Worm (Caenorhabditis elegans) whole organism, young adult: ENCODE data around the gene srz-67.

Experiments used
- C17E4.6 ChIP-seq: fragments of 200-800 bp; sonication (Bioruptor generic); IDR thresholded peaks from 2 replicates; pipeline ENCODE4 v1.3.6; 2022; ENCODE audit warnings: missing genetic modification reagents, missing genetic modification characterization, missing compliant biosample characterization
- F10E7.11 ChIP-seq: sonication (generic microtip); optimal IDR thresholded peaks from 2 replicates; lab custom pipeline; 2017; ENCODE audit warnings: mild to moderate bottlenecking, missing genetic modification characterization, moderate library complexity, missing compliant biosample characterization
- F22D6.2 ChIP-seq: sonication (generic microtip); optimal IDR thresholded peaks from 2 replicates; lab custom pipeline; 2016; ENCODE audit warnings: mild to moderate bottlenecking, missing genetic modification characterization, missing compliant biosample characterization
- F23B12.7 ChIP-seq: sonication (generic microtip); optimal IDR thresholded peaks from 2 replicates; lab custom pipeline; 2017; ENCODE audit warnings: missing genetic modification characterization, mild to moderate bottlenecking, missing compliant biosample characterization, antibody characterized with exemption, moderate library complexity; ENCODE audit not compliant: insufficient read depth
- F37B4.10 ChIP-seq: fragments of 200-800 bp; sonication (Bioruptor generic); IDR thresholded peaks from 2 replicates; pipeline ENCODE4 v1.3.6; 2022; ENCODE audit warnings: missing genetic modification characterization, missing compliant biosample characterization
- F52B5.7 ChIP-seq: sonication (generic microtip); optimal IDR thresholded peaks from 2 replicates; lab custom pipeline; 2016; ENCODE audit warnings: mild to moderate bottlenecking, missing genetic modification characterization, missing compliant biosample characterization
- Y53G8AR.9 ChIP-seq: fragments of 200-800 bp; sonication (Bioruptor generic); conservative IDR thresholded peaks from 2 replicates; pipeline ENCODE4 v1.3.6; 2022; ENCODE audit warnings: missing genetic modification reagents, missing genetic modification characterization, missing compliant biosample characterization
- Y79H2A.3 ChIP-seq: fragments of 200-800 bp; sonication (Bioruptor generic); conservative IDR thresholded peaks from 2 replicates; pipeline ENCODE4 v1.3.6; 2022; ENCODE audit warnings: missing genetic modification reagents, missing genetic modification characterization, missing compliant biosample characterization
- aptf-3 ChIP-seq: fragments of 200-800 bp; sonication (Bioruptor generic); IDR thresholded peaks from 2 replicates; pipeline ENCODE4 v1.3.6; 2022; ENCODE audit warnings: missing genetic modification characterization, missing compliant biosample characterization
- attf-3 ChIP-seq: fragments of 200-800 bp; sonication (Bioruptor generic); conservative IDR thresholded peaks from 2 replicates; pipeline ENCODE4 v1.3.6; 2022; ENCODE audit warnings: missing genetic modification reagents, missing genetic modification characterization, missing compliant biosample characterization
- bed-1 ChIP-seq: fragments of 200-800 bp; sonication (Bioruptor generic); IDR thresholded peaks from 2 replicates; pipeline ENCODE4 v1.3.6; 2022; ENCODE audit warnings: missing genetic modification reagents, missing genetic modification characterization, missing compliant biosample characterization
- ccch-3 ChIP-seq: fragments of 200-800 bp; sonication (Bioruptor generic); optimal IDR thresholded peaks from 2 replicates; lab custom pipeline; 2018; ENCODE audit warnings: mild to moderate bottlenecking, missing genetic modification characterization, missing compliant biosample characterization
- ceh-79 ChIP-seq: sonication (generic microtip); optimal IDR thresholded peaks from 2 replicates; lab custom pipeline; 2017; ENCODE audit warnings: mild to moderate bottlenecking, missing genetic modification characterization, missing compliant biosample characterization
- egl-44 ChIP-seq: fragments of 200-800 bp; sonication (Bioruptor generic); IDR thresholded peaks from 2 replicates; pipeline ENCODE4 v1.3.6; 2022; ENCODE audit warnings: missing genetic modification reagents, missing genetic modification characterization, missing compliant biosample characterization
- him-1 ChIP-seq: sonication (generic microtip); optimal IDR thresholded peaks from 2 replicates; lab custom pipeline; 2016; ENCODE audit warnings: missing genotype, missing genetic modification reagents, missing genetic modification characterization, missing compliant biosample characterization
- hlh-12 ChIP-seq: sonication (generic microtip); optimal IDR thresholded peaks from 2 replicates; lab custom pipeline; 2016; ENCODE audit warnings: missing genetic modification characterization, missing compliant biosample characterization
- hmg-20 ChIP-seq: fragments of 200-800 bp; sonication (Bioruptor generic); IDR thresholded peaks from 2 replicates; pipeline ENCODE4 v1.3.6; 2022; ENCODE audit warnings: missing genetic modification reagents, missing genetic modification characterization, missing compliant biosample characterization
- lag-1 ChIP-seq: fragments of 200-800 bp; sonication (Bioruptor generic); IDR thresholded peaks from 2 replicates; pipeline ENCODE4 v1.3.6; 2022; ENCODE audit warnings: missing genetic modification reagents, missing genetic modification characterization, missing compliant biosample characterization
- lin-54 ChIP-seq: fragments of 200-800 bp; sonication (Bioruptor generic); optimal IDR thresholded peaks from 2 replicates; lab custom pipeline; 2018; ENCODE audit warnings: mild to moderate bottlenecking, missing genetic modification characterization, missing compliant biosample characterization
- lir-1 ChIP-seq: fragments of 200-800 bp; sonication (Bioruptor generic); conservative IDR thresholded peaks from 2 replicates; pipeline ENCODE4 v1.3.6; 2022; ENCODE audit warnings: missing genetic modification reagents, missing genetic modification characterization, missing compliant biosample characterization
- madf-6 ChIP-seq: fragments of 200-800 bp; sonication (Bioruptor generic); IDR thresholded peaks from 2 replicates; pipeline ENCODE4 v1.3.6; 2022; ENCODE audit warnings: missing genetic modification reagents, missing genetic modification characterization, missing compliant biosample characterization
- nfya-1 ChIP-seq: sonication (generic microtip); optimal IDR thresholded peaks from 2 replicates; lab custom pipeline; 2017; ENCODE audit warnings: antibody characterized with exemption, missing compliant biosample characterization, missing genetic modification characterization, borderline replicate concordance; ENCODE audit not compliant: insufficient read depth
- nfyb-1 ChIP-seq: fragments of 200-800 bp; sonication (Bioruptor generic); IDR thresholded peaks from 2 replicates; pipeline ENCODE4 v1.3.6; 2022; ENCODE audit warnings: missing genetic modification reagents, missing genetic modification characterization, missing compliant biosample characterization
- rcor-1 ChIP-seq: fragments of 200-800 bp; sonication (Bioruptor generic); IDR thresholded peaks from 2 replicates; pipeline ENCODE4 v1.3.6; 2022; ENCODE audit warnings: missing genetic modification reagents, missing genetic modification characterization, missing compliant biosample characterization
- snpc-1.3 ChIP-seq: sonication (generic microtip); optimal IDR thresholded peaks from 2 replicates; lab custom pipeline; 2017; ENCODE audit warnings: missing genetic modification characterization, mild to moderate bottlenecking, missing compliant biosample characterization, antibody characterized with exemption, moderate library complexity, missing genotype, missing genetic modification reagents; ENCODE audit not compliant: insufficient read depth
- snpc-4 ChIP-seq, 5 experiments: fragments of 150-350 bp in 1 of 5; sonication (generic microtip) in 4 of 5; optimal IDR thresholded peaks; 2 replicates each; lab custom pipeline; 2014 to 2018; ENCODE audit warnings: missing genetic modification characterization in 5 of 5, missing biosample characterization in 3 of 5, antibody characterized with exemption in 2 of 5, mild to moderate bottlenecking in 2 of 5, missing compliant biosample characterization in 2 of 5, missing genotype in 2 of 5, moderate library complexity in 2 of 5, missing genetic modification reagents in 1 of 5
- tlf-1 ChIP-seq: fragments of 200-800 bp; sonication (Bioruptor generic); optimal IDR thresholded peaks from 2 replicates; lab custom pipeline; 2018; ENCODE audit warnings: mild to moderate bottlenecking, missing genetic modification characterization, missing compliant biosample characterization
- unc-130 ChIP-seq: sonication (generic microtip); optimal IDR thresholded peaks from 2 replicates; lab custom pipeline; 2016; ENCODE audit warnings: missing genetic modification reagents, missing genetic modification characterization, missing compliant biosample characterization
- unc-62 ChIP-seq: fragments of 150-350 bp; optimal IDR thresholded peaks from 2 replicates; lab custom pipeline; 2014; ENCODE audit warnings: missing biosample characterization, missing genetic modification reagents, missing genetic modification characterization
- xnd-1 ChIP-seq: sonication (generic microtip); optimal IDR thresholded peaks from 2 replicates; lab custom pipeline; 2016; ENCODE audit warnings: missing genotype, missing genetic modification reagents, missing genetic modification characterization, missing compliant biosample characterization
- ztf-22 ChIP-seq: fragments of 200-800 bp; sonication (Bioruptor generic); optimal IDR thresholded peaks from 2 replicates; lab custom pipeline; 2018; ENCODE audit warnings: mild to moderate bottlenecking, missing genetic modification characterization, moderate library complexity, missing compliant biosample characterization
- ztf-25 ChIP-seq: fragments of 200-800 bp; sonication (Bioruptor generic); IDR thresholded peaks from 2 replicates; pipeline ENCODE4 v1.3.6; 2022; ENCODE audit warnings: missing genetic modification reagents, missing genetic modification characterization, missing compliant biosample characterization

srz-67 gene

ce11 chrII:3237038-3237521 is at the start of gene srz-67, which contains the start of gene C17F4.11:
Gene srz-67, minus strand, starts transcription at chrII:3237138.
Gene C17F4.11, plus strand, starts transcription at chrII:3237471.
- no peak for TF ChIP-seq xnd-1 (tag; lab: Kevin White, UChicago)
- TF ChIP-seq F37B4.10 (GFP tag; lab: Robert Waterston, UW), result no peak

ce11 chrII:3284558-3284957 is 47.6 kb upstream of the srz-67 start, which contains the start of gene scl-15:
Gene scl-15, minus strand, starts transcription at chrII:3284658.
- TF ChIP-seq snpc-1.3 (tag; lab: Kevin White, UChicago) (no peak), C17E4.6 (GFP tag; lab: Robert Waterston, UW) (no peak), rcor-1 (no peak), F22D6.2 (tag; lab: Kevin White, UChicago) (no peak), aptf-3 (GFP tag; lab: Robert Waterston, UW) (no peak), ztf-25 (GFP tag; lab: Robert Waterston, UW) (no peak), nfya-1 (tag; lab: Kevin White, UChicago) (no peak), Y53G8AR.9 (no peak)

ce11 chrII:3282353-3282752 is 45.4 kb upstream of the srz-67 start, which contains the start of gene nep-13:
Gene nep-13, plus strand, starts transcription at chrII:3282653.
- TF ChIP-seq Y79H2A.3 (GFP tag; lab: Robert Waterston, UW) (no peak), egl-44 (GFP tag; lab: Robert Waterston, UW) (no peak), lir-1 (GFP tag; lab: Robert Waterston, UW) (no peak), ccch-3 (GFP tag; lab: Kevin White, UChicago) (no peak), lin-54 (no peak), snpc-4 (GFP tag; optimal IDR thresholded peaks at IDR 0.05; lab: Kevin White, UChicago) (no peak), snpc-4 (tag; optimal IDR thresholded peaks at IDR 0.05; lab: Kevin White, UChicago) (no peak), ztf-22 (GFP tag; lab: Kevin White, UChicago) (no peak), F10E7.11 (no peak), madf-6 (GFP tag; lab: Robert Waterston, UW) (no peak), nfyb-1 (GFP tag; lab: Robert Waterston, UW) (no peak), hmg-20 (GFP tag; lab: Robert Waterston, UW) (no peak), bed-1 (no peak), ceh-79 (tag; lab: Kevin White, UChicago) (no peak), F52B5.7 (tag; lab: Kevin White, UChicago) (no peak), unc-62 (GFP tag; lab: Kevin White, UChicago) (no peak), F23B12.7 (tag; lab: Kevin White, UChicago) (no peak), attf-3 (GFP tag; lab: Robert Waterston, UW) (no peak), lag-1 (GFP tag; lab: Robert Waterston, UW) (no peak), tlf-1 (no peak)

ce11 chrII:3278634-3279033 is 41.7 kb upstream of the srz-67 start, which contains the start of gene wht-4:
Gene wht-4, plus strand, starts transcription at chrII:3278934.
- TF ChIP-seq him-1 (no peak), hlh-12 (tag; lab: Kevin White, UChicago) (no peak), unc-130 (no peak)
